Worm (Caenorhabditis elegans) whole organism, young adult: ENCODE data around the gene ZK84.2.

ENCODE experiments used
- F49E8.2 ChIP-seq: sonication (generic microtip); optimal IDR thresholded peaks from 3 replicates; lab custom pipeline; 2017; ENCODE audit warnings: missing genetic modification characterization, mild to moderate bottlenecking, missing compliant biosample characterization, antibody characterized with exemption, moderate library complexity; ENCODE audit not compliant: insufficient read depth
- efl-1 ChIP-seq: fragments of 150-350 bp; optimal IDR thresholded peaks from 2 replicates; lab custom pipeline; 2014; ENCODE audit warnings: missing biosample characterization, missing genetic modification reagents, missing genetic modification characterization
- let-607 ChIP-seq, 2 experiments: fragments of 200-800 bp in 1 of 2; sonication (Bioruptor generic) in 1 of 2; sonication (generic microtip) in 1 of 2; optimal IDR thresholded peaks; 2 replicates each; lab custom pipeline; 2016 to 2018; ENCODE audit warnings: mild to moderate bottlenecking in 2 of 2, missing compliant biosample characterization in 2 of 2, missing genetic modification characterization in 2 of 2, moderate library complexity in 2 of 2, missing genotype in 1 of 2
- snpc-3.4 ChIP-seq: sonication (generic microtip); optimal IDR thresholded peaks from 2 replicates; lab custom pipeline; 2017; ENCODE audit warnings: missing genetic modification characterization, mild to moderate bottlenecking, missing compliant biosample characterization, antibody characterized with exemption, moderate library complexity, missing genotype, missing genetic modification reagents
- zfh-2 ChIP-seq: fragments of 200-800 bp; sonication (Bioruptor generic); conservative IDR thresholded peaks from 2 replicates; pipeline ENCODE4 v1.3.6; 2022; ENCODE audit warnings: missing genetic modification reagents, missing genetic modification characterization, missing compliant biosample characterization

ce11 chrII:6031106-6031505, 16.9 kb downstream of the ZK84.2 start, which contains the start of gene frpr-16:
- no peak for TF ChIP-seq snpc-3.4 (tag; lab: Kevin White, UChicago)
- no peak for TF ChIP-seq zfh-2 (GFP tag; lab: Robert Waterston, UW)
- no peak for TF ChIP-seq let-607 (tag; optimal IDR thresholded peaks at IDR 0.05; lab: Kevin White, UChicago)
- TF ChIP-seq efl-1 (GFP tag; lab: Kevin White, UChicago): no peak
- no peak for TF ChIP-seq F49E8.2 (tag; lab: Kevin White, UChicago)
